Fruit fly (Drosophila melanogaster) whole organism, embryonic: Measurements from ENCODE around the gene endos.

Experiments used
- B-H2 ChIP-seq: fragments of 200-800 bp; sonication (Bioruptor generic); optimal IDR thresholded peaks from 2 replicates; lab custom pipeline; 2018; ENCODE audit warnings: missing biosample characterization, mild to moderate bottlenecking, missing genetic modification characterization
- CG10321 ChIP-seq: fragments of 200-800 bp; sonication (Bioruptor generic); IDR thresholded peaks from 2 replicates; pipeline ENCODE4 v1.3.6; 2022; ENCODE audit warnings: missing biosample characterization, missing genetic modification characterization
- CG10543 ChIP-seq: fragments of 200-800 bp; sonication (Bioruptor generic); optimal IDR thresholded peaks from 3 replicates; lab custom pipeline; 2017; ENCODE audit warnings: missing biosample characterization, mild to moderate bottlenecking, missing genetic modification characterization, moderate library complexity
- CG10959 ChIP-seq: fragments of 200-800 bp; sonication (Bioruptor generic); IDR thresholded peaks from 2 replicates; pipeline ENCODE4 v1.3.6; 2022; ENCODE audit warnings: missing biosample characterization, missing genetic modification characterization
- CG13287 ChIP-seq: fragments of 200-800 bp; sonication (Bioruptor generic); IDR thresholded peaks from 2 replicates; pipeline ENCODE4 v1.3.6; 2022; ENCODE audit warnings: missing biosample characterization, missing genetic modification characterization; ENCODE audit not compliant: partially characterized antibody
- CG13775 ChIP-seq: fragments of 200-800 bp; sonication (Bioruptor generic); optimal IDR thresholded peaks from 3 replicates; lab custom pipeline; 2017; ENCODE audit warnings: missing biosample characterization, mild to moderate bottlenecking, missing genetic modification characterization
- CG13894 ChIP-seq: fragments of 200-800 bp; sonication (Bioruptor generic); optimal IDR thresholded peaks from 3 replicates; lab custom pipeline; 2018; ENCODE audit warnings: missing biosample characterization, mild to moderate bottlenecking, missing genetic modification characterization, moderate library complexity
- CG14710 ChIP-seq: fragments of 200-800 bp; sonication (Bioruptor generic); optimal IDR thresholded peaks from 3 replicates; lab custom pipeline; 2019; ENCODE audit warnings: missing biosample characterization, mild to moderate bottlenecking, missing genetic modification characterization, moderate library complexity
- CG17186 ChIP-seq: fragments of 200-800 bp; sonication (Bioruptor generic); optimal IDR thresholded peaks from 3 replicates; lab custom pipeline; 2017; ENCODE audit warnings: missing biosample characterization, missing genetic modification reagents, missing genetic modification characterization
- CG17328 ChIP-seq: fragments of 200-800 bp; sonication (Bioruptor generic); IDR thresholded peaks from 2 replicates; pipeline ENCODE4 v1.3.6; 2022; ENCODE audit warnings: missing biosample characterization, missing genetic modification characterization
- CG17361 ChIP-seq: fragments of 200-800 bp; sonication (Bioruptor generic); IDR thresholded peaks from 3 replicates; pipeline ENCODE4 v1.3.6; 2022; ENCODE audit warnings: missing biosample characterization, missing genetic modification characterization
- CG17802 ChIP-seq: fragments of 200-800 bp; sonication (Bioruptor generic); optimal IDR thresholded peaks from 2 replicates; lab custom pipeline; 2018; ENCODE audit warnings: missing biosample characterization, mild to moderate bottlenecking, missing genetic modification characterization, moderate library complexity
- CG1832 ChIP-seq: fragments of 200-800 bp; sonication (Bioruptor generic); optimal IDR thresholded peaks from 2 replicates; lab custom pipeline; 2017; ENCODE audit warnings: missing biosample characterization, mild to moderate bottlenecking, missing genetic modification characterization, inconsistent platforms
- CG18599 ChIP-seq: fragments of 200-800 bp; sonication (Bioruptor generic); optimal IDR thresholded peaks from 3 replicates; lab custom pipeline; 2017; ENCODE audit warnings: missing biosample characterization, missing genetic modification characterization, mild to moderate bottlenecking, moderate library complexity, missing genetic modification reagents
- CG32772 ChIP-seq: fragments of 200-800 bp; sonication (Bioruptor generic); IDR thresholded peaks from 2 replicates; pipeline ENCODE4 v1.3.6; 2022; ENCODE audit warnings: missing biosample characterization, missing genetic modification characterization
- CG33557 ChIP-seq: fragments of 200-800 bp; sonication (Bioruptor generic); optimal IDR thresholded peaks from 2 replicates; lab custom pipeline; 2019; ENCODE audit warnings: missing biosample characterization, mild to moderate bottlenecking, missing genetic modification characterization, moderate library complexity
- CG3847 ChIP-seq: fragments of 200-800 bp; sonication (Bioruptor generic); IDR thresholded peaks from 2 replicates; pipeline ENCODE4 v1.3.6; 2022; ENCODE audit warnings: missing biosample characterization, missing genetic modification characterization
- CG4617 ChIP-seq: fragments of 200-800 bp; sonication (Bioruptor generic); optimal IDR thresholded peaks from 3 replicates; lab custom pipeline; 2016; ENCODE audit warnings: missing biosample characterization, missing genetic modification characterization, borderline replicate concordance
- CG4730 ChIP-seq: fragments of 200-800 bp; sonication (Bioruptor generic); IDR thresholded peaks from 2 replicates; pipeline ENCODE4 v1.3.6; 2022; ENCODE audit warnings: missing biosample characterization, missing genetic modification characterization
- CG9932 ChIP-seq: fragments of 200-800 bp; sonication (Bioruptor generic); IDR thresholded peaks from 2 replicates; pipeline ENCODE4 v1.3.6; 2022; ENCODE audit warnings: missing biosample characterization, missing genetic modification characterization
- CTCF ChIP-seq: fragments of 200-800 bp; sonication (Bioruptor generic); optimal IDR thresholded peaks from 2 replicates; lab custom pipeline; 2017; ENCODE audit warnings: missing biosample characterization, mild to moderate bottlenecking, missing genetic modification characterization, moderate library complexity
- Dp ChIP-seq: fragments of 200-800 bp; sonication (Bioruptor generic); optimal IDR thresholded peaks from 2 replicates; lab custom pipeline; 2018; ENCODE audit warnings: missing biosample characterization, mild to moderate bottlenecking, missing genetic modification characterization, moderate library complexity
- ERR ChIP-seq: fragments of 200-800 bp; sonication (Bioruptor generic); optimal IDR thresholded peaks from 2 replicates; lab custom pipeline; 2016; ENCODE audit warnings: missing biosample characterization, missing genetic modification characterization
- Hr39 ChIP-seq: fragments of >200 bp; optimal IDR thresholded peaks from 2 replicates; lab custom pipeline; 2017
- Lhr ChIP-seq: fragments of 200-800 bp; sonication (Bioruptor generic); optimal IDR thresholded peaks from 3 replicates; lab custom pipeline; 2017; ENCODE audit warnings: mild to moderate bottlenecking, missing biosample characterization, missing genetic modification reagents, missing genetic modification characterization
- Lim3 ChIP-seq: fragments of 200-800 bp; sonication (Bioruptor generic); IDR thresholded peaks from 2 replicates; pipeline ENCODE4 v1.3.6; 2022; ENCODE audit warnings: missing biosample characterization, missing genetic modification characterization
- MBD-R2 ChIP-seq: fragments of 200-800 bp; sonication (Bioruptor generic); IDR thresholded peaks from 2 replicates; pipeline ENCODE4 v1.3.6; 2022; ENCODE audit warnings: missing biosample characterization, missing genetic modification characterization
- Max ChIP-seq: fragments of 200-800 bp; sonication (Bioruptor generic); optimal IDR thresholded peaks from 2 replicates; lab custom pipeline; 2016; ENCODE audit warnings: missing biosample characterization, mild to moderate bottlenecking, missing genetic modification characterization
- NfI ChIP-seq: fragments of 200-800 bp; sonication (Bioruptor generic); optimal IDR thresholded peaks from 3 replicates; lab custom pipeline; 2018; ENCODE audit warnings: missing biosample characterization, mild to moderate bottlenecking, missing genetic modification characterization, moderate library complexity
- Opbp ChIP-seq: fragments of 200-800 bp; sonication (Bioruptor generic); IDR thresholded peaks from 3 replicates; pipeline ENCODE4 v1.3.6; 2022; ENCODE audit warnings: missing biosample characterization, missing genetic modification characterization; ENCODE audit not compliant: partially characterized antibody
- Poxn ChIP-seq: fragments of 200-800 bp; sonication (Bioruptor generic); IDR thresholded peaks from 2 replicates; pipeline ENCODE4 v1.3.6; 2022; ENCODE audit warnings: missing biosample characterization, missing genetic modification characterization
- ac ChIP-seq: fragments of 200-800 bp; sonication (Bioruptor generic); optimal IDR thresholded peaks from 3 replicates; lab custom pipeline; 2017; ENCODE audit warnings: missing biosample characterization, mild to moderate bottlenecking, missing genetic modification characterization
- bbx ChIP-seq: fragments of 200-800 bp; sonication (Bioruptor generic); IDR thresholded peaks from 2 replicates; pipeline ENCODE4 v1.3.6; 2022; ENCODE audit warnings: missing biosample characterization, missing genetic modification characterization; ENCODE audit not compliant: partially characterized antibody
- cg ChIP-seq: fragments of 200-800 bp; sonication (Bioruptor generic); optimal IDR thresholded peaks from 3 replicates; lab custom pipeline; 2019; ENCODE audit warnings: missing biosample characterization, mild to moderate bottlenecking, missing genetic modification characterization, moderate library complexity
- dati ChIP-seq: fragments of 200-800 bp; sonication (Bioruptor generic); IDR thresholded peaks from 2 replicates; pipeline ENCODE4 v1.3.6; 2022; ENCODE audit warnings: missing biosample characterization, missing genetic modification characterization
- ewg ChIP-seq: fragments of 200-800 bp; sonication (Bioruptor generic); optimal IDR thresholded peaks from 3 replicates; lab custom pipeline; 2017; ENCODE audit warnings: mild to moderate bottlenecking, missing biosample characterization, missing genetic modification reagents, missing genetic modification characterization
- gfzf ChIP-seq: fragments of 200-800 bp; sonication (Bioruptor generic); optimal IDR thresholded peaks from 2 replicates; lab custom pipeline; 2016; ENCODE audit warnings: missing biosample characterization, mild to moderate bottlenecking, missing genetic modification characterization, moderate library complexity
- grau ChIP-seq: fragments of 200-800 bp; optimal IDR thresholded peaks from 3 replicates; lab custom pipeline; 2019; ENCODE audit warnings: missing biosample characterization, mild to moderate bottlenecking, missing genetic modification characterization, moderate library complexity
- kah ChIP-seq: fragments of 200-800 bp; sonication (Bioruptor generic); optimal IDR thresholded peaks from 2 replicates; lab custom pipeline; 2018; ENCODE audit warnings: missing biosample characterization, mild to moderate bottlenecking, missing genetic modification characterization
- lola ChIP-seq, 3 experiments: fragments of >200 bp in 2 of 3; fragments of 200-800 bp in 1 of 3; sonication (Bioruptor generic) in 1 of 3; optimal IDR thresholded peaks; 2 replicates each; lab custom pipeline; 2017 to 2019; ENCODE audit warnings: missing biosample characterization in 3 of 3, missing genetic modification characterization in 3 of 3, mild to moderate bottlenecking in 1 of 3, moderate library complexity in 1 of 3
- p53 ChIP-seq: fragments of 200-800 bp; sonication (Bioruptor generic); optimal IDR thresholded peaks from 2 replicates; lab custom pipeline; 2016; ENCODE audit warnings: missing biosample characterization, missing genetic modification characterization
- pfk ChIP-seq: fragments of 200-800 bp; sonication (Bioruptor generic); optimal IDR thresholded peaks from 2 replicates; lab custom pipeline; 2018; ENCODE audit warnings: missing biosample characterization, mild to moderate bottlenecking, missing genetic modification characterization, moderate library complexity
- phol ChIP-seq: fragments of 200-800 bp; sonication (Bioruptor generic); optimal IDR thresholded peaks from 3 replicates; lab custom pipeline; 2018; ENCODE audit warnings: missing biosample characterization, mild to moderate bottlenecking, missing genetic modification characterization, moderate library complexity
- psq ChIP-seq: fragments of 200-800 bp; sonication (Bioruptor generic); optimal IDR thresholded peaks from 2 replicates; lab custom pipeline; 2017; ENCODE audit warnings: missing biosample characterization, missing genetic modification characterization
- scrt ChIP-seq: fragments of 200-800 bp; sonication (Bioruptor generic); optimal IDR thresholded peaks from 2 replicates; lab custom pipeline; 2018; ENCODE audit warnings: missing biosample characterization, mild to moderate bottlenecking, missing genetic modification characterization, moderate library complexity
- sens-2 ChIP-seq: fragments of 200-800 bp; sonication (Bioruptor generic); IDR thresholded peaks from 2 replicates; pipeline ENCODE4 v1.3.6; 2022; ENCODE audit warnings: missing biosample characterization, missing genetic modification characterization
- tna ChIP-seq: fragments of 200-800 bp; sonication (Bioruptor generic); IDR thresholded peaks from 2 replicates; pipeline ENCODE4 v1.3.6; 2022; ENCODE audit warnings: missing biosample characterization, missing genetic modification characterization; ENCODE audit not compliant: partially characterized antibody
- vfl ChIP-seq: fragments of 200-800 bp; sonication (Bioruptor generic); optimal IDR thresholded peaks from 2 replicates; lab custom pipeline; 2016; ENCODE audit warnings: missing biosample characterization, missing genetic modification characterization
- wek ChIP-seq: fragments of 200-800 bp; sonication (Bioruptor generic); optimal IDR thresholded peaks from 3 replicates; lab custom pipeline; 2018; ENCODE audit warnings: missing biosample characterization, mild to moderate bottlenecking, missing genetic modification characterization, moderate library complexity
- z ChIP-seq: fragments of 200-800 bp; sonication (Bioruptor generic); IDR thresholded peaks from 3 replicates; pipeline ENCODE4 v1.3.6; 2022; ENCODE audit warnings: missing biosample characterization, missing genetic modification characterization

endos gene

dm6 chr3L:14004041-14004407 is 27.5 kb downstream of the endos start (continued):
- TF ChIP-seq pfk (GFP tag; lab: Kevin White, UChicago) (peak; percentile 55), CG10543 (GFP tag; lab: Kevin White, UChicago) (peak; percentile 66), CG10321 (GFP tag; lab: Robert Waterston, UW) (peak; percentile 99), wek (GFP tag; lab: Kevin White, UChicago) (peak; percentile 11), Poxn (GFP tag; lab: Robert Waterston, UW) (no peak), CTCF (no peak), sens-2 (GFP tag; lab: Robert Waterston, UW) (no peak), ewg (GFP tag; lab: Kevin White, UChicago) (peak; percentile 99), grau (tag; lab: Kevin White, UChicago) (peak; percentile 20), CG32772 (no peak), phol (tag; lab: Kevin White, UChicago) (peak; percentile 43), kah (GFP tag; lab: Kevin White, UChicago) (peak; percentile 50), cg (GFP tag; lab: Kevin White, UChicago) (peak; percentile 91), CG13287 (GFP tag; lab: Robert Waterston, UW) (peak; percentile 33; the same call in 1 of the 2 replicates), CG3847 (GFP tag; lab: Robert Waterston, UW) (peak; percentile 5; the same call in 1 of the 2 replicates), CG13775 (GFP tag; lab: Kevin White, UChicago) (peak; percentile 4), z (no peak), Opbp (GFP tag; lab: Robert Waterston, UW) (peak; percentile 100), tna (GFP tag; lab: Robert Waterston, UW) (no peak), CG14710 (tag; lab: Kevin White, UChicago) (peak; percentile 27), Lhr (GFP tag; lab: Kevin White, UChicago) (no peak), p53 (GFP tag; lab: Kevin White, UChicago) (peak; percentile 24), ac (GFP tag; lab: Kevin White, UChicago) (no peak), CG9932 (GFP tag; lab: Robert Waterston, UW) (peak; percentile 51; the same call in 1 of the 2 replicates), CG33557 (GFP tag; lab: Kevin White, UChicago) (peak; percentile 37), ERR (GFP tag; lab: Kevin White, UChicago) (no peak), dati (GFP tag; lab: Robert Waterston, UW) (no peak), CG1832 (GFP tag; lab: Kevin White, UChicago) (peak; percentile 86), Hr39 (lab: Kevin White, UChicago) (no peak), CG17802 (tag; lab: Kevin White, UChicago) (no peak), Lim3 (GFP tag; lab: Robert Waterston, UW) (no peak), CG17186 (peak; percentile 24), CG10959 (GFP tag; lab: Robert Waterston, UW) (0 out of 2 replicates have a peak, but pooled peaks have one; percentile 28), CG17361 (0 out of 3 replicates have a peak, but pooled peaks have one; percentile 54), scrt (GFP tag; lab: Kevin White, UChicago) (peak; percentile 52), CG18599 (peak; percentile 24), Dp (GFP tag; lab: Kevin White, UChicago) (no peak), CG17328 (GFP tag; lab: Robert Waterston, UW) (peak; percentile 32; the same call in 1 of the 2 replicates), Max (GFP tag; lab: Kevin White, UChicago) (peak; percentile 15), psq (peak; percentile 99), CG13894 (tag; lab: Kevin White, UChicago) (peak; percentile 18), CG4617 (GFP tag; lab: Kevin White, UChicago) (peak; percentile 56), lola (GFP tag; optimal IDR thresholded peaks at IDR 0.05; lab: Kevin White, UChicago) (no peak), CG4730 (GFP tag; lab: Robert Waterston, UW) (no peak), vfl (GFP tag; lab: Kevin White, UChicago) (no peak), NfI (GFP tag; lab: Kevin White, UChicago) (peak; percentile 36), bbx (GFP tag; lab: Robert Waterston, UW) (peak; percentile 25; the same call in 1 of the 2 replicates), B-H2 (peak; percentile 74), gfzf (GFP tag; lab: Kevin White, UChicago) (peak; percentile 2), MBD-R2 (GFP tag; lab: Robert Waterston, UW) (peak; percentile 46; the same call in 1 of the 2 replicates)
